Fruit fly (Drosophila melanogaster): Measurements from ENCODE around the gene CG13116.

CG13116 gene

DNA sequence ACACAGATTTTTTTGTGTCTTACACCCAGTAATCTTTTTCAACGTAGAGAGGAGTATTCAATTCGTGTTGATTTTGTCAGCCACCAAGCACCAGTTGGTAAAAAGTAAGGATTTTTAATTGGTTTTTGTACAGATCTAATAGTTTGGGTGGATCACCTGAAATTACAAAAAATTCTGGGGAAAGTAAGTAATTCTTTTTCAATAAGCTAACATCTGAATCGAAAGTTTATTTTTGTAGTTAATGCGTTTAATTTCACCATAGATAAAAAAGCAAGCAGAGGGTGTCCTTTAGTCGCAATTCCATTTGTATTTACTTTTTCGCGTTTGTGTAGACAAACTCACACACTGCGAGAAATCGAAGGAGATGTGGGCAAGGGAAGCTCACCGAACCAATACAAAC is 25.1 kb downstream of the CG13116 start (continued):
- TF ChIP-seq schlank (tag; optimal IDR thresholded peaks at IDR 0.05) (no peak), emc (GFP tag; optimal IDR thresholded peaks at IDR 0.05) (no peak), Optix (GFP tag; IDR thresholded peaks at IDR 0.05) (no peak), zf30C (GFP tag; optimal IDR thresholded peaks at IDR 0.05) (peak; percentile 25), hkb (optimal IDR thresholded peaks at IDR 0.05) (no peak), hkb (GFP tag; IDR thresholded peaks at IDR 0.05) (no peak)

DNA sequence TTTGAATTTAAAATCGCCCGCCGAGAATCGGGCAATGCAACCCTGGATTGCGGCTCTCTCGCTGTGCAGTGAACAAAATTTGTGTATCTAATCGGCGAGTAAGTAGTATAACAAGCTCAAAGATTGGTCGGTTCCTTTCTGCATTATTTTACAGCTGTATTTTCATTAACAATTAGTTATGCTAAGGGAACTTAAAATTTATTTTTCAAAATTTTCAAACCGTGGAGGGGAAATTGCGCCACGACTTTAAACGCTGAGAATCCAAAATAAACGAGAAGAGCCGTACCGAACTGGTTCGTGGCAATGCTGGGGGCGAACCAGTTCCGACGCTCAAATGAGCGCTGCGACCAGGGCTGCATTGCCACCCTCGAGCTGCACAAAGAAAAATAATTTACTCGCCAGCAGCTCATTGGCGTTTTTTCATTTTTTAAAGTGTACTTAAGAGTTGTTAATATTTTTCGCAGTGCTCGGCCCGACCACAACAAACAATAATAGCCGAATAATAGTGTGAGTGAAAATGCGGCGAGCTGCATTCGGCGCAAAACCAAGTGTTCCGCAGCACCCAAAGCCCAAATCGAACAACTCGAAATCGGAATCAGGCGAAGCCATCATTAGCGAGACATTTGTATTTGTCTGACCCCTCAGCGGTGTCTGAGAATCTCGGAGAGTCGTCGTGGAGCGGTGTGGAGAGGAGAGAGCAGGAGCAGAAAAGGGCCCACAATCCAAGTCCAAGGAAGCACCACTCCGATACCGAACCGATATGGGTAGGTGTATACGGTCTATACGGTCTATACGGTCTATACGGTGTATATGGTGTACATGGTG is 28.5 kb downstream of the CG13116 start, which contains the start of gene zf30C:
zf30C (plus strand) TSS at position 353 of the 825 bp plus-strand sequence.
- peak; percentile 35; the same call in 1 of the 2 replicates for TF ChIP-seq CG5953 (GFP tag; IDR thresholded peaks at IDR 0.05)
- TF ChIP-seq HLH4C (GFP tag; IDR thresholded peaks at IDR 0.05; ENCODE audit: partially characterized antibody) = peak; percentile 57; the same call in 1 of the 3 replicates
- TF ChIP-seq gce (GFP tag; IDR thresholded peaks at IDR 0.05) = peak; percentile 64; the same call in 1 of the 3 replicates
- peak; percentile 78 for TF ChIP-seq crc (GFP tag; optimal IDR thresholded peaks at IDR 0.05)
- no peak for TF ChIP-seq wek (GFP tag; optimal IDR thresholded peaks at IDR 0.05)
- TF ChIP-seq vvl (GFP tag; IDR thresholded peaks at IDR 0.05) = peak; percentile 94
- peak; percentile 77 for TF ChIP-seq CG1647 (GFP tag; optimal IDR thresholded peaks at IDR 0.05)
- TF ChIP-seq Fer3 (tag; optimal IDR thresholded peaks at IDR 0.05) = peak; percentile 75
- peak; percentile 78 for TF ChIP-seq CG8089 (GFP tag; optimal IDR thresholded peaks at IDR 0.05)
- TF ChIP-seq croc (GFP tag; conservative IDR thresholded peaks at IDR 0.05) = peak; percentile 40
- peak; percentile 73 for TF ChIP-seq CG4360 (GFP tag; IDR thresholded peaks at IDR 0.05)
- TF ChIP-seq chinmo (GFP tag; IDR thresholded peaks at IDR 0.05; ENCODE audit: partially characterized antibody) = 0 out of 4 replicates have a peak, but pooled peaks have one; percentile 22
- TF ChIP-seq ewg (GFP tag; optimal IDR thresholded peaks at IDR 0.05) = peak; percentile 56
- TF ChIP-seq CG17829 (tag; optimal IDR thresholded peaks at IDR 0.05) = peak; percentile 82
- peak; percentile 64 for TF ChIP-seq Dek (tag; optimal IDR thresholded peaks at IDR 0.05)
- no peak for TF ChIP-seq CG7745 (tag; optimal IDR thresholded peaks at IDR 0.05)
- TF ChIP-seq Xbp1 (GFP tag; optimal IDR thresholded peaks at IDR 0.05) = peak; percentile 94
- TF ChIP-seq CG4328 (GFP tag; optimal IDR thresholded peaks at IDR 0.05) = peak; percentile 75
- no peak for TF ChIP-seq nerfin-1 (tag; optimal IDR thresholded peaks at IDR 0.05)
- peak; percentile 90 for TF ChIP-seq az2 (GFP tag; optimal IDR thresholded peaks at IDR 0.05)
- TF ChIP-seq CG14710 (tag; optimal IDR thresholded peaks at IDR 0.05) = peak; percentile 62
- peak; percentile 75 for TF ChIP-seq CG1603 (tag; optimal IDR thresholded peaks at IDR 0.05)
- TF ChIP-seq abd-A (tag; optimal IDR thresholded peaks at IDR 0.05) = peak; percentile 16
- peak; percentile 55 for TF ChIP-seq BEAF-32 (GFP tag; optimal IDR thresholded peaks at IDR 0.05)
- peak; percentile 57; the same call in 2 of the 3 replicates for TF ChIP-seq CG14050 (GFP tag; IDR thresholded peaks at IDR 0.05)
- peak; percentile 73 for TF ChIP-seq lbe (GFP tag; optimal IDR thresholded peaks at IDR 0.05)
- peak; percentile 82 for TF ChIP-seq al (GFP tag; IDR thresholded peaks at IDR 0.05)
- TF ChIP-seq Dip3 (GFP tag; optimal IDR thresholded peaks at IDR 0.05) = peak; percentile 91
- no peak for TF ChIP-seq Hr39 (optimal IDR thresholded peaks at IDR 0.05)
- peak; percentile 97 for TF ChIP-seq slbo (GFP tag; IDR thresholded peaks at IDR 0.05)
- peak; percentile 30; the same call in 1 of the 2 replicates for TF ChIP-seq Nf-YA (GFP tag; IDR thresholded peaks at IDR 0.05)
- peak; percentile 54; the same call in 1 of the 2 replicates for TF ChIP-seq CG10959 (GFP tag; IDR thresholded peaks at IDR 0.05)
- TF ChIP-seq D19B (GFP tag; optimal IDR thresholded peaks at IDR 0.05) = peak; percentile 61
- no peak for TF ChIP-seq h (optimal IDR thresholded peaks at IDR 0.05)
- peak; percentile 91 for TF ChIP-seq jumu (GFP tag; optimal IDR thresholded peaks at IDR 0.05)
- peak; percentile 57 for TF ChIP-seq fru (optimal IDR thresholded peaks at IDR 0.05)
- TF ChIP-seq pfk (GFP tag; optimal IDR thresholded peaks at IDR 0.05) = peak; percentile 20
- peak; percentile 70 for TF ChIP-seq CG17802 (tag; optimal IDR thresholded peaks at IDR 0.05)
- peak; percentile 84 for TF ChIP-seq Mrtf (GFP tag; IDR thresholded peaks at IDR 0.05)
- peak; percentile 48 for TF ChIP-seq cwo (GFP tag; optimal IDR thresholded peaks at IDR 0.05)
- peak; percentile 79 for TF ChIP-seq B-H2 (GFP tag; optimal IDR thresholded peaks at IDR 0.05)
- TF ChIP-seq wor (GFP tag; IDR thresholded peaks at IDR 0.05) = peak; percentile 54; the same call in 1 of the 2 replicates
